Fruit fly (Drosophila melanogaster) whole organism, wandering third instar larva: ENCODE results near the gene CG4955.

Experiments
- Abd-B ChIP-seq: fragments of >200 bp; optimal IDR thresholded peaks from 2 replicates; lab custom pipeline; 2017; ENCODE audit warnings: missing biosample characterization, missing genetic modification characterization
- CG32264 ChIP-seq: fragments of 200-800 bp; sonication (Bioruptor generic); optimal IDR thresholded peaks from 2 replicates; lab custom pipeline; 2016; ENCODE audit warnings: missing biosample characterization, missing genetic modification characterization
- CG9705 ChIP-seq: fragments of 200-800 bp; sonication (Bioruptor generic); optimal IDR thresholded peaks from 2 replicates; lab custom pipeline; 2018; ENCODE audit warnings: missing biosample characterization, mild to moderate bottlenecking, missing genetic modification characterization
- CrebA ChIP-seq: fragments of 200-800 bp; sonication (Bioruptor generic); optimal IDR thresholded peaks from 2 replicates; lab custom pipeline; 2016; ENCODE audit warnings: missing biosample characterization, mild to moderate bottlenecking, missing genetic modification characterization, borderline replicate concordance
- Dfd ChIP-seq: fragments of >200 bp; optimal IDR thresholded peaks from 2 replicates; lab custom pipeline; 2017; ENCODE audit warnings: missing biosample characterization, missing genetic modification characterization
- Dif ChIP-seq: fragments of 200-275, 200-300 bp; sonication (Bioruptor generic); optimal IDR thresholded peaks from 2 replicates; lab custom pipeline; 2018; ENCODE audit warnings: missing biosample characterization, missing genetic modification characterization; ENCODE audit not compliant: partially characterized antibody
- GATAd ChIP-seq: sonication (Bioruptor generic); optimal IDR thresholded peaks from 2 replicates; lab custom pipeline; 2016; ENCODE audit warnings: missing biosample characterization, missing genetic modification characterization
- HLH106 ChIP-seq: fragments of 200-800 bp; optimal IDR thresholded peaks from 3 replicates; lab custom pipeline; 2019; ENCODE audit warnings: missing biosample characterization, mild to moderate bottlenecking, missing genetic modification characterization, moderate library complexity
- Hnf4 ChIP-seq: fragments of 200-800 bp; sonication (Bioruptor generic); optimal IDR thresholded peaks from 2 replicates; lab custom pipeline; 2016; ENCODE audit warnings: missing biosample characterization, mild to moderate bottlenecking, missing genetic modification characterization
- Hr78 ChIP-seq: fragments of >200 bp; optimal IDR thresholded peaks from 2 replicates; lab custom pipeline; 2017; ENCODE audit warnings: missing biosample characterization, missing genetic modification characterization
- Hr83 ChIP-seq: fragments of 200-300 bp; sonication (Bioruptor generic); optimal IDR thresholded peaks from 2 replicates; lab custom pipeline; 2016; ENCODE audit warnings: missing biosample characterization, mild to moderate bottlenecking, missing genetic modification characterization, moderate library complexity; ENCODE audit not compliant: poor library complexity, severe bottlenecking
- Jra ChIP-seq: sonication (Bioruptor generic); optimal IDR thresholded peaks from 2 replicates; lab custom pipeline; 2016; ENCODE audit warnings: missing biosample characterization, missing genetic modification characterization
- Mio ChIP-seq: sonication (Bioruptor generic); optimal IDR thresholded peaks from 2 replicates; lab custom pipeline; 2016; ENCODE audit warnings: missing biosample characterization, missing genetic modification characterization
- Myc ChIP-seq: fragments of >200 bp; optimal IDR thresholded peaks from 2 replicates; lab custom pipeline; 2017
- N ChIP-seq: fragments of >200 bp; optimal IDR thresholded peaks from 2 replicates; lab custom pipeline; 2018; ENCODE audit warnings: missing biosample characterization, missing external identifiers, missing genetic modification characterization
- OdsH ChIP-seq: fragments of 200-800 bp; sonication (Bioruptor generic); optimal IDR thresholded peaks from 2 replicates; lab custom pipeline; 2016; ENCODE audit warnings: missing biosample characterization, mild to moderate bottlenecking, missing genetic modification characterization
- Rel ChIP-seq, 2 experiments: fragments of 200-800 bp; sonication (Bioruptor generic) in 1 of 2; optimal IDR thresholded peaks; 2 replicates in 1 of 2; 3 replicates in 1 of 2; lab custom pipeline; 2016 to 2019; ENCODE audit warnings: mild to moderate bottlenecking in 2 of 2, missing biosample characterization in 2 of 2, missing genetic modification characterization in 2 of 2, moderate library complexity in 1 of 2
- Sp1 ChIP-seq: fragments of 200-800 bp; sonication (Bioruptor generic); optimal IDR thresholded peaks from 3 replicates; lab custom pipeline; 2019; ENCODE audit warnings: missing biosample characterization, mild to moderate bottlenecking, missing genetic modification characterization, moderate library complexity
- Vsx2 ChIP-seq: fragments of 200-300, 225-300 bp; sonication (Bioruptor generic); optimal IDR thresholded peaks from 2 replicates; lab custom pipeline; 2018; ENCODE audit warnings: missing biosample characterization, missing genetic modification characterization; ENCODE audit not compliant: partially characterized antibody
- br ChIP-seq: fragments of 200-800 bp; sonication (Bioruptor generic); optimal IDR thresholded peaks from 2 replicates; lab custom pipeline; 2016; ENCODE audit warnings: missing biosample characterization, missing genetic modification characterization
- brk ChIP-seq: fragments of 200-800 bp; sonication (Bioruptor generic); optimal IDR thresholded peaks from 2 replicates; lab custom pipeline; 2016; ENCODE audit warnings: missing biosample characterization, mild to moderate bottlenecking, missing genetic modification characterization
- dl ChIP-seq, 2 experiments: fragments of 175-275, 200-275 bp in 1 of 2; fragments of 200-275 bp in 1 of 2; sonication (Bioruptor generic); optimal IDR thresholded peaks; lab custom pipeline; 2018; ENCODE audit warnings: mild to moderate bottlenecking in 2 of 2, missing biosample characterization in 2 of 2, missing genetic modification characterization in 2 of 2, moderate library complexity in 2 of 2; ENCODE audit not compliant: partially characterized antibody in 2 of 2, insufficient read depth in 1 of 2
- dmrt93B ChIP-seq: fragments of 200-800 bp; sonication (Bioruptor generic); optimal IDR thresholded peaks from 2 replicates; lab custom pipeline; 2018; ENCODE audit warnings: missing biosample characterization, mild to moderate bottlenecking, missing genetic modification characterization
- dsf ChIP-seq: sonication (Bioruptor generic); optimal IDR thresholded peaks from 2 replicates; lab custom pipeline; 2016; ENCODE audit warnings: missing biosample characterization, missing genetic modification characterization, borderline replicate concordance
- ey ChIP-seq: fragments of 200-800 bp; sonication (Bioruptor generic); optimal IDR thresholded peaks from 2 replicates; lab custom pipeline; 2016; ENCODE audit warnings: missing biosample characterization, missing genetic modification characterization
- foxo ChIP-seq, 2 experiments: fragments of 200-800 bp; sonication (Bioruptor generic); optimal IDR thresholded peaks; 2 replicates in 1 of 2; 3 replicates in 1 of 2; lab custom pipeline; 2016 to 2017; ENCODE audit warnings: missing biosample characterization in 2 of 2, missing genetic modification characterization in 2 of 2
- fru ChIP-seq: fragments of 200-800 bp; sonication (Bioruptor generic); optimal IDR thresholded peaks from 3 replicates; lab custom pipeline; 2016; ENCODE audit warnings: missing biosample characterization, mild to moderate bottlenecking, missing genetic modification characterization
- h ChIP-seq: fragments of 200-800 bp; sonication (Bioruptor generic); optimal IDR thresholded peaks from 3 replicates; lab custom pipeline; 2016; ENCODE audit warnings: missing biosample characterization, mild to moderate bottlenecking, missing genetic modification characterization
- jim ChIP-seq: fragments of 175-275, 200-325 bp; sonication (Bioruptor generic); optimal IDR thresholded peaks from 2 replicates; lab custom pipeline; 2016; ENCODE audit warnings: missing biosample characterization, mild to moderate bottlenecking, missing genetic modification characterization
- lola ChIP-seq: fragments of >200 bp; optimal IDR thresholded peaks from 2 replicates; lab custom pipeline; 2017; ENCODE audit warnings: missing biosample characterization, missing genetic modification characterization
- pan ChIP-seq: fragments of >200 bp; optimal IDR thresholded peaks from 2 replicates; lab custom pipeline; 2017
- psq ChIP-seq: fragments of 200-800 bp; sonication (Bioruptor generic); optimal IDR thresholded peaks from 3 replicates; lab custom pipeline; 2017; ENCODE audit warnings: missing biosample characterization, mild to moderate bottlenecking, missing genetic modification characterization, moderate library complexity
- rgr ChIP-seq: fragments of 200-800 bp; sonication (Bioruptor generic); optimal IDR thresholded peaks from 3 replicates; lab custom pipeline; 2016; ENCODE audit warnings: missing biosample characterization, mild to moderate bottlenecking, missing genetic modification characterization
- sage ChIP-seq: fragments of 200-800 bp; sonication (Bioruptor generic); optimal IDR thresholded peaks from 2 replicates; lab custom pipeline; 2016; ENCODE audit warnings: missing biosample characterization, mild to moderate bottlenecking, missing genetic modification characterization
- sv ChIP-seq: fragments of 200-800 bp; sonication (Bioruptor generic); optimal IDR thresholded peaks from 3 replicates; lab custom pipeline; 2016; ENCODE audit warnings: missing biosample characterization, missing genetic modification characterization
- tai ChIP-seq: sonication (Bioruptor generic); optimal IDR thresholded peaks from 2 replicates; lab custom pipeline; 2016; ENCODE audit warnings: missing biosample characterization, missing genetic modification characterization
- usp ChIP-seq: fragments of >200 bp; optimal IDR thresholded peaks from 2 replicates; lab custom pipeline; 2017; ENCODE audit warnings: missing biosample characterization, missing genetic modification characterization
- woc ChIP-seq: sonication (Bioruptor generic); optimal IDR thresholded peaks from 2 replicates; lab custom pipeline; 2016; ENCODE audit warnings: missing biosample characterization, mild to moderate bottlenecking, missing genetic modification characterization

The CG4955 gene

dm6 chrX:17111958-17112953 is 31.0 kb downstream of the CG4955 start:
- no peak for TF ChIP-seq Myc (lab: Kevin White, UChicago)
- TF ChIP-seq ey: no peak
- no peak for TF ChIP-seq OdsH
- TF ChIP-seq brk (GFP tag; lab: Kevin White, UChicago): no peak
- no peak for TF ChIP-seq Mio (GFP tag; lab: Kevin White, UChicago)
- TF ChIP-seq Dif (GFP tag; lab: Kevin White, UChicago): no peak
- no peak for TF ChIP-seq Hr83
- TF ChIP-seq dsf (GFP tag; lab: Kevin White, UChicago): no peak
- TF ChIP-seq br (GFP tag; lab: Kevin White, UChicago): no peak
- no peak for TF ChIP-seq jim
- TF ChIP-seq CG32264 (GFP tag; lab: Kevin White, UChicago): no peak
- no peak for TF ChIP-seq psq (GFP tag; lab: Kevin White, UChicago)
- TF ChIP-seq GATAd (GFP tag; lab: Kevin White, UChicago): no peak
- TF ChIP-seq sv (GFP tag; lab: Kevin White, UChicago): no peak
- no peak for TF ChIP-seq dmrt93B (GFP tag; lab: Kevin White, UChicago)
- TF ChIP-seq Abd-B (GFP tag; lab: Kevin White, UChicago): no peak
- no peak for TF ChIP-seq Jra
- TF ChIP-seq sage: no peak

- TF ChIP-seq jim: no peak
- TF ChIP-seq foxo (GFP tag; optimal IDR thresholded peaks at IDR 0.05; lab: Kevin White, UChicago): peak in 1 of 2 experiments; percentile 38
- no peak for TF ChIP-seq woc
- no peak for TF ChIP-seq dl (GFP tag; optimal IDR thresholded peaks at IDR 0.05; lab: Kevin White, UChicago; ENCODE audit: insufficient read depth in 1 of 2, partially characterized antibody in 2 of 2)
- no peak for TF ChIP-seq CG32264 (GFP tag; lab: Kevin White, UChicago)
- peak; percentile 62 for TF ChIP-seq Sp1 (GFP tag; lab: Kevin White, UChicago)
- peak; percentile 61 for TF ChIP-seq psq (GFP tag; lab: Kevin White, UChicago)
- TF ChIP-seq HLH106 (tag; lab: Kevin White, UChicago): peak; percentile 44
- TF ChIP-seq rgr (GFP tag; lab: Kevin White, UChicago): peak; percentile 50
- TF ChIP-seq OdsH: peak; percentile 48
These were observed 32.1 kb downstream of the CG4955 start for dm6 chrX:17113324-17113723.

DNA sequence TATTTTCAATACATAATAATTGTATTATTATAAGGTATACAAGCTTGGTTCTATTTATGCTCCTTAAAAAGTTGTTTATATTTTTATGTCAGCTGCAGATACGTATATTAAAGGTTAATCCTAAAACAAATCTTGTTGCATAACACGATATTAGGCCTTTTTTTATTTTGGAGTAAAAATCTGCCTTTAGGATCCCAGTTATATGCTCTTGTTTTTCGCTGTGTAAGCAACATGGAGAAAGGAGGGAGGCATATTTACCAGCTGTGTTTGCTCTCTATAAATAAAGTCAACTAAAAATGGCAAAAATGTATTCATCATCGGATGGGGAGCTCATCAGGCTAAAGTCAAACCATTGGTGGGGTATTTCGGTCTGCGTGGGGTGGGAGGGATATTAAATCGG is 40.4 kb downstream of the CG4955 start:
- TF ChIP-seq br (GFP tag; lab: Kevin White, UChicago) (no peak), pan (no peak), dl (GFP tag; optimal IDR thresholded peaks at IDR 0.05; lab: Kevin White, UChicago; ENCODE audit: insufficient read depth in 1 of 2, partially characterized antibody in 2 of 2) (no peak), fru (GFP tag; lab: Kevin White, UChicago) (peak; percentile 40), rgr (GFP tag; lab: Kevin White, UChicago) (peak; percentile 11), dmrt93B (GFP tag; lab: Kevin White, UChicago) (peak; percentile 33), psq (GFP tag; lab: Kevin White, UChicago) (peak; percentile 8), Hr83 (peak; percentile 94), Dfd (GFP tag; lab: Kevin White, UChicago) (no peak), usp (no peak), CG32264 (GFP tag; lab: Kevin White, UChicago) (peak; percentile 29), Rel (GFP tag; optimal IDR thresholded peaks at IDR 0.05; lab: Kevin White, UChicago) (no peak), Rel (tag; optimal IDR thresholded peaks at IDR 0.05; lab: Kevin White, UChicago) (no peak), OdsH (no peak), Dif (GFP tag; lab: Kevin White, UChicago) (no peak), woc (no peak), ey (no peak), GATAd (GFP tag; lab: Kevin White, UChicago) (no peak), jim (no peak), HLH106 (tag; lab: Kevin White, UChicago) (peak; percentile 26), N (GFP tag; lab: Kevin White, UChicago) (no peak), Vsx2 (GFP tag; lab: Kevin White, UChicago) (no peak), CrebA (GFP tag; lab: Kevin White, UChicago) (no peak), Jra (no peak), h (peak; percentile 40), tai (GFP tag; lab: Kevin White, UChicago) (no peak), CG9705 (GFP tag; lab: Kevin White, UChicago) (peak; percentile 1), dsf (GFP tag; lab: Kevin White, UChicago) (no peak), Myc (lab: Kevin White, UChicago) (no peak), Abd-B (GFP tag; lab: Kevin White, UChicago) (no peak), Hnf4 (no peak), foxo (GFP tag; optimal IDR thresholded peaks at IDR 0.05; lab: Kevin White, UChicago) (peak in 1 of 2 experiments; percentile 52), lola (GFP tag; lab: Kevin White, UChicago) (no peak), Sp1 (GFP tag; lab: Kevin White, UChicago) (peak; percentile 1), brk (GFP tag; lab: Kevin White, UChicago) (no peak), sv (GFP tag; lab: Kevin White, UChicago) (peak; percentile 7), Mio (GFP tag; lab: Kevin White, UChicago) (no peak), sage (no peak), Hr78 (no peak)
- TF ChIP-seq, all 38 proteins: peak for 12
